Fruit fly (Drosophila melanogaster): ENCODE results near the gene CG31510.

Gene CG31510

dm6 chr3R:25080446-25080845, 42.3 kb downstream of the CG31510 start:
- no peak for TF ChIP-seq slou (GFP tag; optimal IDR thresholded peaks at IDR 0.05)
- TF ChIP-seq Meics (GFP tag; optimal IDR thresholded peaks at IDR 0.05): no peak
- peak; percentile 100 for TF ChIP-seq Nf-YB (GFP tag; optimal IDR thresholded peaks at IDR 0.05)
- no peak for TF ChIP-seq dpn (GFP tag; optimal IDR thresholded peaks at IDR 0.05)
- TF ChIP-seq cg (GFP tag; optimal IDR thresholded peaks at IDR 0.05): peak; percentile 40
- TF ChIP-seq CG10321 (GFP tag; IDR thresholded peaks at IDR 0.05): peak; percentile 98
- TF ChIP-seq stc (GFP tag; IDR thresholded peaks at IDR 0.05): peak; percentile 37; the same call in 1 of the 2 replicates
- TF ChIP-seq CoRest (tag; optimal IDR thresholded peaks at IDR 0.05): peak; percentile 43
- TF ChIP-seq gsb (GFP tag; IDR thresholded peaks at IDR 0.05): no peak
- TF ChIP-seq Awh (GFP tag; IDR thresholded peaks at IDR 0.05): 0 out of 2 replicates have a peak, but pooled peaks have one; percentile 8
- peak; percentile 41; the same call in 1 of the 2 replicates for TF ChIP-seq bbx (GFP tag; IDR thresholded peaks at IDR 0.05; ENCODE audit: partially characterized antibody)
- TF ChIP-seq CG1832 (GFP tag; optimal IDR thresholded peaks at IDR 0.05): peak; percentile 94
- TF ChIP-seq ato (GFP tag; IDR thresholded peaks at IDR 0.05; ENCODE audit: partially characterized antibody): 0 out of 2 replicates have a peak, but pooled peaks have one; percentile 25
- peak; percentile 99 for TF ChIP-seq Nf-YA (GFP tag; IDR thresholded peaks at IDR 0.05)
- peak; percentile 85 for TF ChIP-seq jing (GFP tag; optimal IDR thresholded peaks at IDR 0.05)
- TF ChIP-seq Jarid2 (GFP tag; optimal IDR thresholded peaks at IDR 0.05): peak; percentile 92
- TF ChIP-seq CG11456 (GFP tag; IDR thresholded peaks at IDR 0.05): no peak
- TF ChIP-seq CG3163 (GFP tag; optimal IDR thresholded peaks at IDR 0.05): no peak
- peak; percentile 37 for TF ChIP-seq sens (GFP tag)
- peak; percentile 100 for TF ChIP-seq Nf-YC (tag; optimal IDR thresholded peaks at IDR 0.05)
- peak; percentile 41 for TF ChIP-seq zf30C (GFP tag; optimal IDR thresholded peaks at IDR 0.05)
- TF ChIP-seq twi (tag; optimal IDR thresholded peaks at IDR 0.05): peak; percentile 47
- 0 out of 3 replicates have a peak, but pooled peaks have one; percentile 11 for TF ChIP-seq CG11695 (GFP tag; IDR thresholded peaks at IDR 0.05)
- TF ChIP-seq CG34224 (GFP tag; IDR thresholded peaks at IDR 0.05; ENCODE audit: partially characterized antibody): peak; percentile 41; the same call in 1 of the 3 replicates
- no peak for TF ChIP-seq CG13775 (GFP tag; optimal IDR thresholded peaks at IDR 0.05)
- TF ChIP-seq row (GFP tag; IDR thresholded peaks at IDR 0.05): peak; percentile 20; the same call in 1 of the 3 replicates
- TF ChIP-seq ro (GFP tag; IDR thresholded peaks at IDR 0.05): no peak
- no peak for TF ChIP-seq hkb (optimal IDR thresholded peaks at IDR 0.05)
- peak; percentile 24; the same call in 1 of the 2 replicates for TF ChIP-seq hkb (GFP tag; IDR thresholded peaks at IDR 0.05)
- peak; percentile 80 for TF ChIP-seq Med (GFP tag)
- peak; percentile 75; the same call in 1 of the 3 replicates for TF ChIP-seq CG2199 (GFP tag; IDR thresholded peaks at IDR 0.05)
- no peak for TF ChIP-seq Fer1 (GFP tag; optimal IDR thresholded peaks at IDR 0.05)
- TF ChIP-seq seq (GFP tag; IDR thresholded peaks at IDR 0.05): peak; percentile 44; the same call in 1 of the 2 replicates
- peak; percentile 39 for TF ChIP-seq ftz-f1 (GFP tag; optimal IDR thresholded peaks at IDR 0.05)
- peak; percentile 22 for TF ChIP-seq wek (GFP tag; optimal IDR thresholded peaks at IDR 0.05)

dm6 chr3R:25078665-25079064, 44.1 kb downstream of the CG31510 start:
- TF ChIP-seq gsb-n (tag; optimal IDR thresholded peaks at IDR 0.05) (peak; percentile 94), CG11247 (GFP tag; IDR thresholded peaks at IDR 0.05) (no peak), NK7.1 (GFP tag; optimal IDR thresholded peaks at IDR 0.05) (no peak), Lim3 (GFP tag; IDR thresholded peaks at IDR 0.05) (no peak), cad (GFP tag; optimal IDR thresholded peaks at IDR 0.05) (peak; percentile 43), sens (GFP tag) (peak; percentile 44), CG11696 (GFP tag; IDR thresholded peaks at IDR 0.05) (no peak), D19B (GFP tag; optimal IDR thresholded peaks at IDR 0.05) (peak; percentile 3), chinmo (GFP tag; IDR thresholded peaks at IDR 0.05; ENCODE audit: partially characterized antibody) (no peak)
